Worm (Caenorhabditis elegans) whole organism, late embryonic: ENCODE measurements around the gene gbb-1.

Experiments used
- C38D4.7 ChIP-seq: fragments of 200-800 bp; sonication (Bioruptor generic); optimal IDR thresholded peaks from 2 replicates; lab custom pipeline; 2018; ENCODE audit warnings: mild to moderate bottlenecking, missing genetic modification characterization, moderate library complexity, missing compliant biosample characterization
- F13H6.1 ChIP-seq: sonication (generic microtip); optimal IDR thresholded peaks from 2 replicates; lab custom pipeline; 2016; ENCODE audit warnings: missing genetic modification characterization, missing compliant biosample characterization
- K02D7.2 ChIP-seq: sonication (generic microtip); optimal IDR thresholded peaks from 2 replicates; lab custom pipeline; 2017; ENCODE audit warnings: mild to moderate bottlenecking, missing genetic modification characterization, missing compliant biosample characterization
- ceh-18 ChIP-seq: sonication (generic microtip); optimal IDR thresholded peaks from 2 replicates; lab custom pipeline; 2016; ENCODE audit warnings: missing genetic modification characterization, missing compliant biosample characterization
- ceh-2 ChIP-seq: sonication (generic microtip); optimal IDR thresholded peaks from 2 replicates; lab custom pipeline; 2016; ENCODE audit warnings: missing genotype, missing genetic modification characterization, missing compliant biosample characterization
- ceh-22 ChIP-seq: sonication (generic microtip); optimal IDR thresholded peaks from 2 replicates; lab custom pipeline; 2017; ENCODE audit warnings: missing biosample characterization, missing genetic modification characterization
- ceh-24 ChIP-seq: sonication (generic microtip); optimal IDR thresholded peaks from 2 replicates; lab custom pipeline; 2016; ENCODE audit warnings: mild to moderate bottlenecking, missing genetic modification characterization, missing compliant biosample characterization
- ceh-30 ChIP-seq: fragments of 150-350 bp; optimal IDR thresholded peaks from 2 replicates; lab custom pipeline; 2014; ENCODE audit warnings: missing biosample characterization, missing genetic modification characterization
- ceh-31 ChIP-seq: sonication (generic microtip); optimal IDR thresholded peaks from 2 replicates; lab custom pipeline; 2016; ENCODE audit warnings: missing genetic modification characterization, missing compliant biosample characterization
- ceh-48 ChIP-seq: sonication (generic microtip); optimal IDR thresholded peaks from 2 replicates; lab custom pipeline; 2016; ENCODE audit warnings: missing genetic modification characterization, inconsistent platforms, missing compliant biosample characterization
- elt-2 ChIP-seq: sonication (generic microtip); optimal IDR thresholded peaks from 2 replicates; lab custom pipeline; 2016; ENCODE audit warnings: missing genetic modification reagents, missing genetic modification characterization, missing compliant biosample characterization
- elt-4 ChIP-seq: sonication (generic microtip); optimal IDR thresholded peaks from 2 replicates; lab custom pipeline; 2016; ENCODE audit warnings: missing genetic modification characterization, missing compliant biosample characterization
- ets-4 ChIP-seq: sonication (generic microtip); optimal IDR thresholded peaks from 2 replicates; lab custom pipeline; 2016; ENCODE audit warnings: missing genetic modification characterization, missing compliant biosample characterization
- eyg-1 ChIP-seq: sonication (generic microtip); optimal IDR thresholded peaks from 2 replicates; lab custom pipeline; 2016; ENCODE audit warnings: missing genotype, missing genetic modification characterization, missing compliant biosample characterization
- gmeb-2 ChIP-seq: sonication (generic microtip); optimal IDR thresholded peaks from 2 replicates; lab custom pipeline; 2016; ENCODE audit warnings: missing genetic modification characterization, inconsistent platforms, missing compliant biosample characterization
- hlh-13 ChIP-seq: fragments of 200-800 bp; sonication (Bioruptor generic); optimal IDR thresholded peaks from 2 replicates; lab custom pipeline; 2018; ENCODE audit warnings: mild to moderate bottlenecking, missing genetic modification characterization, missing compliant biosample characterization
- hlh-15 ChIP-seq: sonication (generic microtip); optimal IDR thresholded peaks from 2 replicates; lab custom pipeline; 2016; ENCODE audit warnings: missing genetic modification characterization, missing compliant biosample characterization
- hlh-6 ChIP-seq: sonication (generic microtip); optimal IDR thresholded peaks from 2 replicates; lab custom pipeline; 2016; ENCODE audit warnings: missing genotype, missing genetic modification characterization, missing compliant biosample characterization
- nhr-11 ChIP-seq: fragments of 150-350 bp; optimal IDR thresholded peaks from 2 replicates; lab custom pipeline; 2014; ENCODE audit warnings: missing biosample characterization, missing genetic modification characterization
- nhr-232 ChIP-seq: sonication (generic microtip); optimal IDR thresholded peaks from 2 replicates; lab custom pipeline; 2016; ENCODE audit warnings: missing genetic modification characterization, missing compliant biosample characterization
- odd-2 ChIP-seq: sonication (generic microtip); optimal IDR thresholded peaks from 2 replicates; lab custom pipeline; 2017; ENCODE audit warnings: antibody characterized with exemption, mild to moderate bottlenecking, missing genetic modification characterization, missing compliant biosample characterization
- pag-3 ChIP-seq: sonication (generic microtip); optimal IDR thresholded peaks from 2 replicates; lab custom pipeline; 2016; ENCODE audit warnings: missing compliant biosample characterization, missing genetic modification characterization, borderline replicate concordance
- pax-1 ChIP-seq: fragments of 150-350 bp; optimal IDR thresholded peaks from 2 replicates; lab custom pipeline; 2014; ENCODE audit warnings: missing biosample characterization, missing genetic modification characterization
- pqm-1 ChIP-seq: sonication (generic microtip); optimal IDR thresholded peaks from 2 replicates; lab custom pipeline; 2016; ENCODE audit warnings: missing genetic modification characterization, missing compliant biosample characterization
- pros-1 ChIP-seq: fragments of 150-350 bp; optimal IDR thresholded peaks from 2 replicates; lab custom pipeline; 2014; ENCODE audit warnings: missing biosample characterization, missing genetic modification reagents, missing genetic modification characterization
- ref-2 ChIP-seq: sonication (generic microtip); optimal IDR thresholded peaks from 2 replicates; lab custom pipeline; 2016; ENCODE audit warnings: missing genetic modification characterization, missing compliant biosample characterization
- sdc-2 ChIP-seq: sonication (generic microtip); optimal IDR thresholded peaks from 2 replicates; lab custom pipeline; 2016; ENCODE audit warnings: missing genotype, missing genetic modification characterization, missing compliant biosample characterization
- syd-9 ChIP-seq: sonication (generic microtip); optimal IDR thresholded peaks from 2 replicates; lab custom pipeline; 2016; ENCODE audit warnings: mild to moderate bottlenecking, missing genetic modification characterization, moderate library complexity, missing compliant biosample characterization
- tbx-2 ChIP-seq: sonication (generic microtip); optimal IDR thresholded peaks from 2 replicates; lab custom pipeline; 2016; ENCODE audit warnings: missing genetic modification characterization, missing compliant biosample characterization
- tbx-7 ChIP-seq: sonication (generic microtip); optimal IDR thresholded peaks from 2 replicates; lab custom pipeline; 2016; ENCODE audit warnings: missing genotype, missing genetic modification characterization, missing compliant biosample characterization
- unc-42 ChIP-seq: sonication (generic microtip); optimal IDR thresholded peaks from 2 replicates; lab custom pipeline; 2016; ENCODE audit warnings: missing genotype, missing genetic modification characterization, missing compliant biosample characterization
- unc-55 ChIP-seq: sonication (generic microtip); optimal IDR thresholded peaks from 2 replicates; lab custom pipeline; 2017; ENCODE audit warnings: missing biosample characterization, missing genetic modification reagents, missing genetic modification characterization
- unc-86 ChIP-seq: sonication (generic microtip); optimal IDR thresholded peaks from 2 replicates; lab custom pipeline; 2016; ENCODE audit warnings: missing genetic modification characterization, missing compliant biosample characterization

gbb-1 gene

ce11 chrX:2946508-2947005, 11.2 kb upstream of the gbb-1 start, which contains the start of the genes Y41G9A.10 and Y41G9A.5:
TSS of gene Y41G9A.10 (minus strand) at chrX:2946558.
TSS of gene Y41G9A.5 (plus strand) at chrX:2946667.
- TF ChIP-seq unc-86 (tag; lab: Kevin White, UChicago), result no peak
- TF ChIP-seq hlh-13 (GFP tag; lab: Kevin White, UChicago), result no peak
- TF ChIP-seq, all 69 proteins: peak for 0

- peak; percentile 41 for TF ChIP-seq unc-55 (GFP tag; lab: Kevin White, UChicago)
- peak; percentile 61 for TF ChIP-seq ceh-18 (tag; lab: Kevin White, UChicago)
- TF ChIP-seq ceh-48 (tag; lab: Kevin White, UChicago), result no peak
- TF ChIP-seq ceh-31, result no peak
Observed at ce11 chrX:2950234-2950633, 7.5 kb upstream of the gbb-1 start.

ce11 chrX:2953522-2954032, 4.2 kb upstream of the gbb-1 start:
- TF ChIP-seq unc-42 (peak; percentile 64), hlh-6 (tag; lab: Kevin White, UChicago) (no peak)

ce11 chrX:2955628-2956027, 2.1 kb upstream of the gbb-1 start:
- TF ChIP-seq ceh-18 (tag; lab: Kevin White, UChicago) (no peak), ceh-30 (tag; lab: Kevin White, UChicago) (no peak), tbx-7 (tag; lab: Kevin White, UChicago) (no peak), K02D7.2 (no peak), ceh-2 (no peak), ceh-22 (no peak), elt-4 (tag; lab: Kevin White, UChicago) (no peak), ref-2 (no peak), C38D4.7 (GFP tag; lab: Kevin White, UChicago) (no peak), pax-1 (tag; lab: Kevin White, UChicago) (no peak), F13H6.1 (tag; lab: Kevin White, UChicago) (no peak), gmeb-2 (tag; lab: Kevin White, UChicago) (no peak), syd-9 (tag; lab: Kevin White, UChicago) (no peak)

ce11 chrX:2960703-2961102, 3.0 kb downstream of the gbb-1 start:
- no peak for TF ChIP-seq nhr-232 (tag; lab: Kevin White, UChicago)
- TF ChIP-seq gmeb-2 (tag; lab: Kevin White, UChicago), result no peak
- TF ChIP-seq pros-1 (tag; lab: Kevin White, UChicago), result no peak
- TF ChIP-seq C38D4.7 (GFP tag; lab: Kevin White, UChicago), result no peak
- no peak for TF ChIP-seq sdc-2 (tag; lab: Kevin White, UChicago)
- TF ChIP-seq ets-4 (tag; lab: Kevin White, UChicago), result no peak
- no peak for TF ChIP-seq pag-3
- TF ChIP-seq odd-2 (tag; lab: Kevin White, UChicago), result no peak
- TF ChIP-seq unc-86 (tag; lab: Kevin White, UChicago), result no peak
- TF ChIP-seq nhr-11, result no peak
- no peak for TF ChIP-seq pqm-1 (tag; lab: Kevin White, UChicago)
- no peak for TF ChIP-seq tbx-2 (tag; lab: Kevin White, UChicago)
- no peak for TF ChIP-seq ceh-2
- no peak for TF ChIP-seq ceh-22
- no peak for TF ChIP-seq ceh-24
- no peak for TF ChIP-seq eyg-1 (tag; lab: Kevin White, UChicago)

- TF ChIP-seq ceh-2 (no peak), hlh-15 (tag; lab: Kevin White, UChicago) (no peak), elt-2 (tag; lab: Kevin White, UChicago) (peak; percentile 11)
Observed at ce11 chrX:2966252-2966651, 8.5 kb downstream of the gbb-1 start.
